Fruit fly (Drosophila melanogaster): ENCODE results near the gene CG11570.

- TF ChIP-seq CG32006 (GFP tag; optimal IDR thresholded peaks at IDR 0.05), result no peak
- TF ChIP-seq ss (GFP tag; optimal IDR thresholded peaks at IDR 0.05), result no peak
- no peak for TF ChIP-seq Ets96B (tag; optimal IDR thresholded peaks at IDR 0.05)
- TF ChIP-seq CG9139 (GFP tag; optimal IDR thresholded peaks at IDR 0.05), result no peak
- TF ChIP-seq CG1621 (tag; optimal IDR thresholded peaks at IDR 0.05), result no peak
- no peak for TF ChIP-seq OdsH (GFP tag; optimal IDR thresholded peaks at IDR 0.05)
- TF ChIP-seq Gug (GFP tag; IDR thresholded peaks at IDR 0.05), result no peak
- no peak for TF ChIP-seq fd59A (GFP tag; optimal IDR thresholded peaks at IDR 0.05)
- no peak for TF ChIP-seq achi (GFP tag; optimal IDR thresholded peaks at IDR 0.05)
- TF ChIP-seq CG8119 (GFP tag; IDR thresholded peaks at IDR 0.05), result no peak
- TF ChIP-seq CG10669 (GFP tag; optimal IDR thresholded peaks at IDR 0.05), result no peak
Observed at dm6 chr3L:11953217-11953616, 4.4 kb downstream of the CG11570 start, which contains the start of gene obst-G.
